Fruit fly (Drosophila melanogaster): ENCODE results near the gene Or33a.
A peak's percentile ranks its signal among the peaks of the same experiment; 100 is the strongest.

dm6 chr2L:11970343-11970742 lies 36.0 kb downstream of the Or33a start:
- TF ChIP-seq CG11617 (GFP tag; optimal IDR thresholded peaks at IDR 0.05) (no peak), tj (GFP tag; optimal IDR thresholded peaks at IDR 0.05) (no peak), CG5204 (GFP tag; optimal IDR thresholded peaks at IDR 0.05) (no peak), pad (GFP tag; optimal IDR thresholded peaks at IDR 0.05) (no peak), Hr96 (GFP tag; optimal IDR thresholded peaks at IDR 0.05) (no peak), ovo (GFP tag; optimal IDR thresholded peaks at IDR 0.05) (no peak), toe (GFP tag; optimal IDR thresholded peaks at IDR 0.05) (no peak), cnc (optimal IDR thresholded peaks at IDR 0.05) (no peak), CG7101 (tag; optimal IDR thresholded peaks at IDR 0.05) (no peak), kay (GFP tag; ENCODE audit: borderline replicate concordance) (peak; percentile 94), Crg-1 (GFP tag; optimal IDR thresholded peaks at IDR 0.05) (no peak)

Data from whole organism, adult.